Fruit fly (Drosophila melanogaster) whole organism, wandering third instar larva: ENCODE results near the gene CG7966.

ENCODE experiments used
- Abd-B ChIP-seq: fragments of >200 bp; optimal IDR thresholded peaks from 2 replicates; lab custom pipeline; 2017; ENCODE audit warnings: missing biosample characterization, missing genetic modification characterization
- CG9705 ChIP-seq: fragments of 200-800 bp; sonication (Bioruptor generic); optimal IDR thresholded peaks from 2 replicates; lab custom pipeline; 2018; ENCODE audit warnings: missing biosample characterization, mild to moderate bottlenecking, missing genetic modification characterization
- CrebA ChIP-seq: fragments of 200-800 bp; sonication (Bioruptor generic); optimal IDR thresholded peaks from 2 replicates; lab custom pipeline; 2016; ENCODE audit warnings: missing biosample characterization, mild to moderate bottlenecking, missing genetic modification characterization, borderline replicate concordance
- Dfd ChIP-seq: fragments of >200 bp; optimal IDR thresholded peaks from 2 replicates; lab custom pipeline; 2017; ENCODE audit warnings: missing biosample characterization, missing genetic modification characterization
- Dif ChIP-seq: fragments of 200-275, 200-300 bp; sonication (Bioruptor generic); optimal IDR thresholded peaks from 2 replicates; lab custom pipeline; 2018; ENCODE audit warnings: missing biosample characterization, missing genetic modification characterization; ENCODE audit not compliant: partially characterized antibody
- GATAd ChIP-seq: sonication (Bioruptor generic); optimal IDR thresholded peaks from 2 replicates; lab custom pipeline; 2016; ENCODE audit warnings: missing biosample characterization, missing genetic modification characterization
- HLH106 ChIP-seq: fragments of 200-800 bp; optimal IDR thresholded peaks from 3 replicates; lab custom pipeline; 2019; ENCODE audit warnings: missing biosample characterization, mild to moderate bottlenecking, missing genetic modification characterization, moderate library complexity
- Hnf4 ChIP-seq: fragments of 200-800 bp; sonication (Bioruptor generic); optimal IDR thresholded peaks from 2 replicates; lab custom pipeline; 2016; ENCODE audit warnings: missing biosample characterization, mild to moderate bottlenecking, missing genetic modification characterization
- Hr78 ChIP-seq: fragments of >200 bp; optimal IDR thresholded peaks from 2 replicates; lab custom pipeline; 2017; ENCODE audit warnings: missing biosample characterization, missing genetic modification characterization
- Hr83 ChIP-seq: fragments of 200-300 bp; sonication (Bioruptor generic); optimal IDR thresholded peaks from 2 replicates; lab custom pipeline; 2016; ENCODE audit warnings: missing biosample characterization, mild to moderate bottlenecking, missing genetic modification characterization, moderate library complexity; ENCODE audit not compliant: poor library complexity, severe bottlenecking
- Mio ChIP-seq: sonication (Bioruptor generic); optimal IDR thresholded peaks from 2 replicates; lab custom pipeline; 2016; ENCODE audit warnings: missing biosample characterization, missing genetic modification characterization
- Myc ChIP-seq: fragments of >200 bp; optimal IDR thresholded peaks from 2 replicates; lab custom pipeline; 2017
- N ChIP-seq: fragments of >200 bp; optimal IDR thresholded peaks from 2 replicates; lab custom pipeline; 2018; ENCODE audit warnings: missing biosample characterization, missing external identifiers, missing genetic modification characterization
- Rel ChIP-seq, 2 experiments: fragments of 200-800 bp; sonication (Bioruptor generic) in 1 of 2; optimal IDR thresholded peaks; 2 replicates in 1 of 2; 3 replicates in 1 of 2; lab custom pipeline; 2016 to 2019; ENCODE audit warnings: mild to moderate bottlenecking in 2 of 2, missing biosample characterization in 2 of 2, missing genetic modification characterization in 2 of 2, moderate library complexity in 1 of 2
- Sp1 ChIP-seq: fragments of 200-800 bp; sonication (Bioruptor generic); optimal IDR thresholded peaks from 3 replicates; lab custom pipeline; 2019; ENCODE audit warnings: missing biosample characterization, mild to moderate bottlenecking, missing genetic modification characterization, moderate library complexity
- br ChIP-seq: fragments of 200-800 bp; sonication (Bioruptor generic); optimal IDR thresholded peaks from 2 replicates; lab custom pipeline; 2016; ENCODE audit warnings: missing biosample characterization, missing genetic modification characterization
- brk ChIP-seq: fragments of 200-800 bp; sonication (Bioruptor generic); optimal IDR thresholded peaks from 2 replicates; lab custom pipeline; 2016; ENCODE audit warnings: missing biosample characterization, mild to moderate bottlenecking, missing genetic modification characterization
- dl ChIP-seq, 2 experiments: fragments of 175-275, 200-275 bp in 1 of 2; fragments of 200-275 bp in 1 of 2; sonication (Bioruptor generic); optimal IDR thresholded peaks; lab custom pipeline; 2018; ENCODE audit warnings: mild to moderate bottlenecking in 2 of 2, missing biosample characterization in 2 of 2, missing genetic modification characterization in 2 of 2, moderate library complexity in 2 of 2; ENCODE audit not compliant: partially characterized antibody in 2 of 2, insufficient read depth in 1 of 2
- dmrt93B ChIP-seq: fragments of 200-800 bp; sonication (Bioruptor generic); optimal IDR thresholded peaks from 2 replicates; lab custom pipeline; 2018; ENCODE audit warnings: missing biosample characterization, mild to moderate bottlenecking, missing genetic modification characterization
- foxo ChIP-seq, 2 experiments: fragments of 200-800 bp; sonication (Bioruptor generic); optimal IDR thresholded peaks; 2 replicates in 1 of 2; 3 replicates in 1 of 2; lab custom pipeline; 2016 to 2017; ENCODE audit warnings: missing biosample characterization in 2 of 2, missing genetic modification characterization in 2 of 2
- fru ChIP-seq: fragments of 200-800 bp; sonication (Bioruptor generic); optimal IDR thresholded peaks from 3 replicates; lab custom pipeline; 2016; ENCODE audit warnings: missing biosample characterization, mild to moderate bottlenecking, missing genetic modification characterization
- jim ChIP-seq: fragments of 175-275, 200-325 bp; sonication (Bioruptor generic); optimal IDR thresholded peaks from 2 replicates; lab custom pipeline; 2016; ENCODE audit warnings: missing biosample characterization, mild to moderate bottlenecking, missing genetic modification characterization
- lola ChIP-seq: fragments of >200 bp; optimal IDR thresholded peaks from 2 replicates; lab custom pipeline; 2017; ENCODE audit warnings: missing biosample characterization, missing genetic modification characterization
- psq ChIP-seq: fragments of 200-800 bp; sonication (Bioruptor generic); optimal IDR thresholded peaks from 3 replicates; lab custom pipeline; 2017; ENCODE audit warnings: missing biosample characterization, mild to moderate bottlenecking, missing genetic modification characterization, moderate library complexity
- rgr ChIP-seq: fragments of 200-800 bp; sonication (Bioruptor generic); optimal IDR thresholded peaks from 3 replicates; lab custom pipeline; 2016; ENCODE audit warnings: missing biosample characterization, mild to moderate bottlenecking, missing genetic modification characterization
- tai ChIP-seq: sonication (Bioruptor generic); optimal IDR thresholded peaks from 2 replicates; lab custom pipeline; 2016; ENCODE audit warnings: missing biosample characterization, missing genetic modification characterization
- usp ChIP-seq: fragments of >200 bp; optimal IDR thresholded peaks from 2 replicates; lab custom pipeline; 2017; ENCODE audit warnings: missing biosample characterization, missing genetic modification characterization
- woc ChIP-seq: sonication (Bioruptor generic); optimal IDR thresholded peaks from 2 replicates; lab custom pipeline; 2016; ENCODE audit warnings: missing biosample characterization, mild to moderate bottlenecking, missing genetic modification characterization

CG7966 gene

dm6 chr3R:13012351-13012750 lies 38.9 kb downstream of the CG7966 start (continued):
- TF ChIP-seq brk (no peak), dmrt93B (GFP tag; lab: Kevin White, UChicago) (no peak), HLH106 (tag; lab: Kevin White, UChicago) (peak; percentile 61)

- TF ChIP-seq Hr83 (GFP tag; lab: Kevin White, UChicago) (no peak), tai (GFP tag; lab: Kevin White, UChicago) (no peak), usp (GFP tag; lab: Kevin White, UChicago) (no peak), Rel (GFP tag; optimal IDR thresholded peaks at IDR 0.05; lab: Kevin White, UChicago) (no peak), Rel (tag; optimal IDR thresholded peaks at IDR 0.05; lab: Kevin White, UChicago) (peak; percentile 8), dl (GFP tag; optimal IDR thresholded peaks at IDR 0.05; lab: Kevin White, UChicago; ENCODE audit: insufficient read depth in 1 of 2, partially characterized antibody in 2 of 2) (no peak)
Observed at dm6 chr3R:13011621-13011963, 39.7 kb downstream of the CG7966 start, which contains the start of gene CtBP. Gene CtBP, plus strand, starts transcription at chr3R:13011649.

dm6 chr3R:13010905-13011620 lies 40.2 kb downstream of the CG7966 start, which contains the start of gene CG8031:
Gene CG8031, minus strand, starts transcription at chr3R:13011310.
- TF ChIP-seq Hr78 (GFP tag; lab: Kevin White, UChicago): no peak
- no peak for TF ChIP-seq Mio
- peak; percentile 88 for TF ChIP-seq fru
- TF ChIP-seq Myc (lab: Kevin White, UChicago): no peak
- no peak for TF ChIP-seq Dfd (GFP tag; lab: Kevin White, UChicago)
- TF ChIP-seq foxo (GFP tag; optimal IDR thresholded peaks at IDR 0.05; lab: Kevin White, UChicago): no peak
- peak; percentile 4 for TF ChIP-seq Dif (GFP tag; lab: Kevin White, UChicago)
- TF ChIP-seq tai (GFP tag; lab: Kevin White, UChicago): no peak
- TF ChIP-seq psq: no peak
- no peak for TF ChIP-seq usp (GFP tag; lab: Kevin White, UChicago)
- no peak for TF ChIP-seq Rel (GFP tag; optimal IDR thresholded peaks at IDR 0.05; lab: Kevin White, UChicago)
- no peak for TF ChIP-seq Rel (tag; optimal IDR thresholded peaks at IDR 0.05; lab: Kevin White, UChicago)
- no peak for TF ChIP-seq rgr (GFP tag; lab: Kevin White, UChicago)
- TF ChIP-seq GATAd (GFP tag; lab: Kevin White, UChicago): no peak
- peak; percentile 45 for TF ChIP-seq N (GFP tag; lab: Kevin White, UChicago)

dm6 chr3R:13009595-13009994 lies 41.7 kb downstream of the CG7966 start, which contains the start of gene CG11656:
Gene CG11656, plus strand, starts transcription at chr3R:13009895.
- TF ChIP-seq CG9705 (no peak), dl (GFP tag; optimal IDR thresholded peaks at IDR 0.05; lab: Kevin White, UChicago; ENCODE audit: insufficient read depth in 1 of 2, partially characterized antibody in 2 of 2) (no peak), jim (GFP tag; lab: Kevin White, UChicago) (no peak), lola (no peak), usp (GFP tag; lab: Kevin White, UChicago) (no peak), CrebA (GFP tag; lab: Kevin White, UChicago) (no peak), dmrt93B (GFP tag; lab: Kevin White, UChicago) (no peak), psq (no peak), Dfd (GFP tag; lab: Kevin White, UChicago) (no peak), foxo (GFP tag; optimal IDR thresholded peaks at IDR 0.05; lab: Kevin White, UChicago) (no peak), Hnf4 (GFP tag; lab: Kevin White, UChicago) (no peak), br (GFP tag; lab: Kevin White, UChicago) (no peak), Abd-B (GFP tag; lab: Kevin White, UChicago) (no peak), tai (GFP tag; lab: Kevin White, UChicago) (no peak), Sp1 (no peak), Myc (lab: Kevin White, UChicago) (no peak), rgr (GFP tag; lab: Kevin White, UChicago) (no peak), woc (no peak)
